Worm (Caenorhabditis elegans): ENCODE measurements around the gene lex-1.

The lex-1 gene

ce11 chrIV:12046524-12047203, 32.6 kb upstream of the lex-1 start, which contains the start of gene T12G3.2:
TSS of gene T12G3.2 (minus strand) at chrIV:12046967.
- peak; percentile 64 for TF ChIP-seq nhr-129 (tag; optimal IDR thresholded peaks at IDR 0.05)
- TF ChIP-seq elt-3 (tag; optimal IDR thresholded peaks at IDR 0.05), result no peak
- peak; percentile 23 for TF ChIP-seq nhr-21 (tag; optimal IDR thresholded peaks at IDR 0.05)
- peak in 1 of 2 experiments; percentile 16 for TF ChIP-seq lsy-2 (tag; optimal IDR thresholded peaks at IDR 0.05)
- TF ChIP-seq nhr-25 (tag; optimal IDR thresholded peaks at IDR 0.05), result peak; percentile 30
- TF ChIP-seq sem-4 (tag; optimal IDR thresholded peaks at IDR 0.05), result no peak
- TF ChIP-seq gmeb-1 (tag; optimal IDR thresholded peaks at IDR 0.05), result peak; percentile 25
- TF ChIP-seq sma-3 (GFP tag; optimal IDR thresholded peaks at IDR 0.05), result peak; percentile 44
- no peak for TF ChIP-seq nhr-10 (tag; optimal IDR thresholded peaks at IDR 0.05)
- no peak for TF ChIP-seq nhr-12 (tag; optimal IDR thresholded peaks at IDR 0.05)
- no peak for TF ChIP-seq nhr-77 (tag; optimal IDR thresholded peaks at IDR 0.05)
- no peak for TF ChIP-seq mdl-1 (tag; optimal IDR thresholded peaks at IDR 0.05)
- no peak for TF ChIP-seq R02D3.7 (tag; optimal IDR thresholded peaks at IDR 0.05)
- TF ChIP-seq mbf-1 (tag; optimal IDR thresholded peaks at IDR 0.05), result no peak
- no peak for TF ChIP-seq Y55F3AM.14 (GFP tag; optimal IDR thresholded peaks at IDR 0.05)
- TF ChIP-seq skn-1 (tag; optimal IDR thresholded peaks at IDR 0.05), result no peak
- no peak for TF ChIP-seq lin-13 (GFP tag; optimal IDR thresholded peaks at IDR 0.05)
- TF ChIP-seq nhr-11 (tag; optimal IDR thresholded peaks at IDR 0.05), result no peak
- no peak for TF ChIP-seq blmp-1 (tag; optimal IDR thresholded peaks at IDR 0.05; ENCODE audit: insufficient read depth)
- TF ChIP-seq ztf-1 (GFP tag; conservative IDR thresholded peaks at IDR 0.05), result no peak
- TF ChIP-seq fos-1 (tag; optimal IDR thresholded peaks at IDR 0.05), result peak; percentile 65
- no peak for TF ChIP-seq lin-39 (tag; optimal IDR thresholded peaks at IDR 0.05)
- TF ChIP-seq ama-1 (optimal IDR thresholded peaks at IDR 0.05), result no peak
- TF ChIP-seq ceh-82 (tag; optimal IDR thresholded peaks at IDR 0.05), result no peak
- no peak for TF ChIP-seq ZK546.5 (tag; optimal IDR thresholded peaks at IDR 0.05)
- TF ChIP-seq nhr-237 (tag; optimal IDR thresholded peaks at IDR 0.05), result no peak
- TF ChIP-seq sma-9 (GFP tag; optimal IDR thresholded peaks at IDR 0.05), result peak; percentile 49
- TF ChIP-seq sma-9 (tag; optimal IDR thresholded peaks at IDR 0.05), result no peak
- peak; percentile 23 for TF ChIP-seq F13H6.1 (tag; optimal IDR thresholded peaks at IDR 0.05)

ce11 chrIV:12047552-12048347, 31.5 kb upstream of the lex-1 start, which contains the start of gene T12G3.4:
TSS of gene T12G3.4 (plus strand) at chrIV:12048256.
- TF ChIP-seq lin-11 (tag; optimal IDR thresholded peaks at IDR 0.05) (no peak), ama-1 (optimal IDR thresholded peaks at IDR 0.05) (no peak), alr-1 (tag; optimal IDR thresholded peaks at IDR 0.05) (no peak), ztf-1 (GFP tag; conservative IDR thresholded peaks at IDR 0.05) (no peak), dmd-4 (tag; optimal IDR thresholded peaks at IDR 0.05) (no peak), nhr-6 (tag; optimal IDR thresholded peaks at IDR 0.05) (no peak), fos-1 (tag; optimal IDR thresholded peaks at IDR 0.05) (peak; percentile 1), nhr-21 (tag; optimal IDR thresholded peaks at IDR 0.05) (no peak), zag-1 (tag; optimal IDR thresholded peaks at IDR 0.05) (no peak), unc-39 (tag; optimal IDR thresholded peaks at IDR 0.05) (no peak), nhr-129 (tag; optimal IDR thresholded peaks at IDR 0.05) (peak; percentile 2), crh-2 (tag; optimal IDR thresholded peaks at IDR 0.05) (no peak), skn-1 (tag; optimal IDR thresholded peaks at IDR 0.05) (no peak), nhr-12 (tag; optimal IDR thresholded peaks at IDR 0.05) (no peak)

ce11 chrIV:12051049-12051792, 28.1 kb upstream of the lex-1 start, which contains the start of the genes bre-5 and spt-5:
TSS of gene bre-5 (minus strand) at chrIV:12051215.
TSS of gene spt-5 (plus strand) at chrIV:12051491.
- peak; percentile 17 for TF ChIP-seq gmeb-1 (tag; optimal IDR thresholded peaks at IDR 0.05)
- TF ChIP-seq elt-3 (tag; optimal IDR thresholded peaks at IDR 0.05), result no peak
- no peak for TF ChIP-seq lin-13 (GFP tag; optimal IDR thresholded peaks at IDR 0.05)
- TF ChIP-seq lsy-2 (tag; optimal IDR thresholded peaks at IDR 0.05), result peak in 1 of 2 experiments; percentile 61
- peak; percentile 7 for TF ChIP-seq nhr-129 (tag; optimal IDR thresholded peaks at IDR 0.05)

All from whole organism, L2 larva.